Fruit fly (Drosophila melanogaster): ENCODE data around the gene Rcd4.

Rcd4 gene

dm6 chr2L:8416350-8417046 is 33.8 kb downstream of the Rcd4 start (continued):
- TF ChIP-seq disco-r (GFP tag; optimal IDR thresholded peaks at IDR 0.05) (no peak), tna (GFP tag; IDR thresholded peaks at IDR 0.05; ENCODE audit: partially characterized antibody) (no peak), kah (GFP tag; optimal IDR thresholded peaks at IDR 0.05) (no peak), maf-S (GFP tag; optimal IDR thresholded peaks at IDR 0.05) (no peak), CG4404 (GFP tag; IDR thresholded peaks at IDR 0.05) (no peak), trh (GFP tag; optimal IDR thresholded peaks at IDR 0.05) (no peak), hth (optimal IDR thresholded peaks at IDR 0.05) (no peak), dmrt11E (tag; optimal IDR thresholded peaks at IDR 0.05) (no peak), stc (GFP tag; IDR thresholded peaks at IDR 0.05) (no peak), Atf-2 (GFP tag; optimal IDR thresholded peaks at IDR 0.05) (no peak), CG31365 (tag; optimal IDR thresholded peaks at IDR 0.05) (no peak), CG7839 (tag; optimal IDR thresholded peaks at IDR 0.05) (no peak), hbn (GFP tag; IDR thresholded peaks at IDR 0.05; ENCODE audit: partially characterized antibody) (0 out of 2 replicates have a peak, but pooled peaks have one; percentile 15), lilli (GFP tag; optimal IDR thresholded peaks at IDR 0.05) (peak; percentile 23), dm (GFP tag; optimal IDR thresholded peaks at IDR 0.05) (no peak), CG7786 (GFP tag; optimal IDR thresholded peaks at IDR 0.05) (no peak), Jarid2 (GFP tag; optimal IDR thresholded peaks at IDR 0.05) (no peak), CG4707 (GFP tag; optimal IDR thresholded peaks at IDR 0.05) (no peak), CG15696 (tag; optimal IDR thresholded peaks at IDR 0.05) (peak; percentile 32), CG17568 (GFP tag; optimal IDR thresholded peaks at IDR 0.05) (no peak), Rfx (GFP tag; IDR thresholded peaks at IDR 0.05) (no peak), ERR (GFP tag; optimal IDR thresholded peaks at IDR 0.05) (no peak), mld (GFP tag; IDR thresholded peaks at IDR 0.05; ENCODE audit: partially characterized antibody) (no peak), CG3995 (GFP tag; optimal IDR thresholded peaks at IDR 0.05) (no peak), CG4854 (GFP tag; optimal IDR thresholded peaks at IDR 0.05) (no peak), ab (GFP tag; optimal IDR thresholded peaks at IDR 0.05) (no peak), tup (GFP tag; optimal IDR thresholded peaks at IDR 0.05) (no peak), cato (GFP tag; optimal IDR thresholded peaks at IDR 0.05; ENCODE audit: borderline replicate concordance) (no peak), D (optimal IDR thresholded peaks at IDR 0.05) (peak; percentile 99), D (GFP tag; optimal IDR thresholded peaks at IDR 0.05) (peak; percentile 23), Poxn (GFP tag; IDR thresholded peaks at IDR 0.05) (no peak), zf30C (GFP tag; optimal IDR thresholded peaks at IDR 0.05) (no peak), chinmo (GFP tag; IDR thresholded peaks at IDR 0.05; ENCODE audit: partially characterized antibody) (0 out of 4 replicates have a peak, but pooled peaks have one; percentile 16), CG11085 (GFP tag; IDR thresholded peaks at IDR 0.05) (no peak), NK7.1 (GFP tag; optimal IDR thresholded peaks at IDR 0.05) (no peak), CG15514 (GFP tag; optimal IDR thresholded peaks at IDR 0.05) (no peak), CG1647 (GFP tag; optimal IDR thresholded peaks at IDR 0.05) (no peak), NFAT (GFP tag; IDR thresholded peaks at IDR 0.05) (0 out of 2 replicates have a peak, but pooled peaks have one; percentile 11), CG3838 (GFP tag; optimal IDR thresholded peaks at IDR 0.05) (no peak), sens-2 (GFP tag; IDR thresholded peaks at IDR 0.05) (no peak), nerfin-2 (GFP tag; IDR thresholded peaks at IDR 0.05; ENCODE audit: partially characterized antibody) (no peak), CG2116 (GFP tag; optimal IDR thresholded peaks at IDR 0.05) (peak; percentile 14), CG13424 (tag; optimal IDR thresholded peaks at IDR 0.05) (no peak), en (GFP tag; optimal IDR thresholded peaks at IDR 0.05) (no peak), bsh (GFP tag; optimal IDR thresholded peaks at IDR 0.05) (peak in 1 of 2 experiments; percentile 70), eyg (GFP tag; optimal IDR thresholded peaks at IDR 0.05) (no peak), crol (GFP tag; IDR thresholded peaks at IDR 0.05) (no peak; the same call in 1 of the 2 replicates), Med (GFP tag) (peak; percentile 80), Hr51 (GFP tag; optimal IDR thresholded peaks at IDR 0.05) (no peak), bab2 (GFP tag; optimal IDR thresholded peaks at IDR 0.05) (peak; percentile 6)

Data from whole organism, embryonic.